Fruit fly (Drosophila melanogaster) whole organism: ENCODE data around the gene Adhr.

Experiments used
- CG8478 ChIP-seq: fragments of >200 bp; optimal IDR thresholded peaks from 2 replicates; lab custom pipeline; 2018; ENCODE audit warnings: inconsistent platforms
- Dll ChIP-seq: fragments of >200 bp; optimal IDR thresholded peaks from 2 replicates; lab custom pipeline; 2017
- EcR ChIP-seq, 2 experiments: fragments of >200 bp; optimal IDR thresholded peaks; 2 replicates each; lab custom pipeline; 2017; ENCODE audit warnings: missing biosample characterization in 2 of 2, missing genetic modification characterization in 2 of 2, missing genetic modification reagents in 2 of 2
- pan ChIP-seq: fragments of >200 bp; optimal IDR thresholded peaks from 2 replicates; lab custom pipeline; 2017
- usp ChIP-seq: fragments of >200 bp; optimal IDR thresholded peaks from 2 replicates; lab custom pipeline; 2017; ENCODE audit warnings: missing biosample characterization, missing genetic modification characterization, mixed read lengths

DNA sequence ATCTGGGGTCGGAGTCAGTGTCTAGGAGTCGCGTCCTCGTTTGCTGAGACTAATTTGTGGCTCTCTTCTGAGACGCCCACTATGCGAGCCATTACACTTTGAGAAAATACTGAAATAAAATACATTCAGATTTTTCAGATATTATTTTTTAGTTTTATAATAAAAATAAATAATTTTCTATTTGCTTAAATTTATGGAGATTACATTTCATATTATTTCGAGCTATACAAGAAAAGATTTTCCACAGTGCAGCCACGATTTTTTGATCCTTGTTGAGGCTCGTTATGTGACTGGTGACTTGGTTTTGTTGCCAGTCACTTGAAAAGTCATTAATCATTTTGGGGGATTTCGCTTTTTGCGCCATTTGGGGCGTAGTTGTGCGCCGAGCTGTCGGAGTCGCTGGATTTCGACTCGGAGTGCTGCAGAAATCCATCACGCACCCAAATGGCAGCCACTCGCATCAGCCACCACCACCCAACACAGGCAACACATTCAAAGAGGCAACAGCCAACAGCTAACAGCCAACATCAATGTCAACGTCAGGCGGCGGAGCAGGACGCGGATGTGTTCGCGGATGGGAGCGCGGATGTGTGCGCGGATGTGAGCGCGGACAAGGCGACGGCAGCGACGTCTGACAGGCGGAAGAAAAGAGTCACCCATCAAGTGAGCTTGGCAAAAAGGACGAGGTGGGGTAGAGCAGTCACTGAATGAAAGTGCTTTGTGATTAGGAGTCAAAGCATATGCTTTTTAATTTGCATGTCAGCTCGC lies 28.5 kb upstream of the Adhr start:
- no peak for TF ChIP-seq Dll
- TF ChIP-seq CG8478 = no peak
- no peak for TF ChIP-seq pan (lab: Kevin White, UChicago)
- TF ChIP-seq EcR (GFP tag; optimal IDR thresholded peaks at IDR 0.05; lab: Kevin White, UChicago) = no peak
- no peak for TF ChIP-seq usp (GFP tag; lab: Kevin White, UChicago)
